Worm (Caenorhabditis elegans) whole organism, L2 larva: ENCODE data around the gene F38B7.11.

Experiments
- aly-2 ChIP-seq: fragments of 150-350 bp; optimal IDR thresholded peaks from 2 replicates; lab custom pipeline; 2014; ENCODE audit warnings: missing biosample characterization, missing genetic modification characterization
- ama-1 ChIP-seq: fragments of 150-350 bp; optimal IDR thresholded peaks from 2 replicates; lab custom pipeline; 2018; ENCODE audit warnings: inconsistent platforms
- egl-27 ChIP-seq: sonication (generic microtip); optimal IDR thresholded peaks from 3 replicates; lab custom pipeline; 2017; ENCODE audit warnings: missing biosample characterization, missing genetic modification reagents, missing genetic modification characterization
- lin-13 ChIP-seq: fragments of 150-350 bp; optimal IDR thresholded peaks from 2 replicates; lab custom pipeline; 2014; ENCODE audit warnings: missing biosample characterization, missing genetic modification reagents, missing genetic modification characterization
- mab-5 ChIP-seq: fragments of 150-350 bp; optimal IDR thresholded peaks from 2 replicates; lab custom pipeline; 2014; ENCODE audit warnings: missing biosample characterization, missing genetic modification characterization
- nhr-11 ChIP-seq: fragments of 150-350 bp; optimal IDR thresholded peaks from 2 replicates; lab custom pipeline; 2014; ENCODE audit warnings: missing biosample characterization, missing genetic modification characterization
- nhr-12 ChIP-seq: fragments of 150-350 bp; optimal IDR thresholded peaks from 2 replicates; lab custom pipeline; 2014; ENCODE audit warnings: missing biosample characterization, missing genetic modification characterization
- nhr-21 ChIP-seq: fragments of 150-350 bp; optimal IDR thresholded peaks from 2 replicates; lab custom pipeline; 2014; ENCODE audit warnings: missing biosample characterization, missing genetic modification characterization
- sma-3 ChIP-seq: sonication (generic microtip); optimal IDR thresholded peaks from 2 replicates; lab custom pipeline; 2016; ENCODE audit warnings: missing genetic modification reagents, missing genetic modification characterization, missing compliant biosample characterization
- snpc-4 ChIP-seq: fragments of 150-350 bp; optimal IDR thresholded peaks from 2 replicates; lab custom pipeline; 2014; ENCODE audit warnings: missing biosample characterization, missing genetic modification characterization
- unc-62 ChIP-seq: fragments of 150-350 bp; optimal IDR thresholded peaks from 2 replicates; lab custom pipeline; 2014; ENCODE audit warnings: missing biosample characterization, missing genetic modification reagents, missing genetic modification characterization

- TF ChIP-seq aly-2: no peak
- no peak for TF ChIP-seq nhr-21
- no peak for TF ChIP-seq unc-62 (GFP tag; lab: Kevin White, UChicago)
- no peak for TF ChIP-seq egl-27 (tag; lab: Kevin White, UChicago)
- TF ChIP-seq snpc-4 (tag; lab: Kevin White, UChicago): no peak
- TF ChIP-seq nhr-12 (tag; lab: Kevin White, UChicago): no peak
- no peak for TF ChIP-seq nhr-11 (tag; lab: Kevin White, UChicago)
- TF ChIP-seq ama-1 (lab: Kevin White, UChicago): no peak
- TF ChIP-seq sma-3 (GFP tag; lab: Kevin White, UChicago): no peak
- no peak for TF ChIP-seq lin-13 (GFP tag; lab: Kevin White, UChicago)
- TF ChIP-seq mab-5: no peak
Observed at ce11 chrV:11526927-11527491, 19.9 kb upstream of the F38B7.11 start.
